Fruit fly (Drosophila melanogaster) whole organism, embryonic: ENCODE results near the gene Targ1.

Experiments used
- ATbp ChIP-seq: fragments of 200-800 bp; sonication (Bioruptor generic); optimal IDR thresholded peaks from 2 replicates; lab custom pipeline; 2017; ENCODE audit warnings: missing biosample characterization, mild to moderate bottlenecking, missing genetic modification characterization, missing genetic modification reagents
- Aef1 ChIP-seq: fragments of 200-800 bp; sonication (Bioruptor generic); IDR thresholded peaks from 3 replicates; pipeline ENCODE4 v1.3.6; 2022; ENCODE audit warnings: missing biosample characterization, missing genetic modification characterization
- Bdp1 ChIP-seq: fragments of 200-800 bp; sonication (Bioruptor generic); optimal IDR thresholded peaks from 3 replicates; lab custom pipeline; 2016; ENCODE audit warnings: missing biosample characterization, missing genetic modification characterization
- C15 ChIP-seq: fragments of 200-800 bp; sonication (Bioruptor generic); IDR thresholded peaks from 3 replicates; pipeline ENCODE4 v1.3.6; 2022; ENCODE audit warnings: missing biosample characterization, missing genetic modification characterization
- CG10209 ChIP-seq: fragments of 200-800 bp; sonication (Bioruptor generic); optimal IDR thresholded peaks from 3 replicates; lab custom pipeline; 2017; ENCODE audit warnings: missing biosample characterization, mild to moderate bottlenecking, missing genetic modification characterization, missing genetic modification reagents
- CG10274 ChIP-seq: fragments of 200-800 bp; sonication (Bioruptor generic); optimal IDR thresholded peaks from 3 replicates; lab custom pipeline; 2017; ENCODE audit warnings: missing biosample characterization, mild to moderate bottlenecking, missing genetic modification characterization
- CG10366 ChIP-seq: fragments of 200-800 bp; sonication (Bioruptor generic); IDR thresholded peaks from 2 replicates; pipeline ENCODE4 v1.3.6; 2022; ENCODE audit warnings: missing biosample characterization, missing genetic modification characterization
- CG10543 ChIP-seq: fragments of 200-800 bp; sonication (Bioruptor generic); optimal IDR thresholded peaks from 3 replicates; lab custom pipeline; 2017; ENCODE audit warnings: missing biosample characterization, mild to moderate bottlenecking, missing genetic modification characterization, moderate library complexity
- CG12236 ChIP-seq: fragments of 200-800 bp; sonication (Bioruptor generic); optimal IDR thresholded peaks from 2 replicates; lab custom pipeline; 2016; ENCODE audit warnings: missing biosample characterization, missing genetic modification characterization
- CG12299 ChIP-seq: fragments of 200-800 bp; sonication (Bioruptor generic); optimal IDR thresholded peaks from 2 replicates; lab custom pipeline; 2018; ENCODE audit warnings: missing biosample characterization, mild to moderate bottlenecking, missing genetic modification characterization
- CG15269 ChIP-seq: fragments of 200-800 bp; sonication (Bioruptor generic); optimal IDR thresholded peaks from 2 replicates; lab custom pipeline; 2018; ENCODE audit warnings: missing biosample characterization, mild to moderate bottlenecking, missing genetic modification characterization, moderate library complexity
- CG18619 ChIP-seq: fragments of 200-800 bp; sonication (Bioruptor generic); optimal IDR thresholded peaks from 3 replicates; lab custom pipeline; 2017; ENCODE audit warnings: missing biosample characterization, mild to moderate bottlenecking, missing genetic modification characterization
- CG31388 ChIP-seq: fragments of 200-800 bp; sonication (Bioruptor generic); optimal IDR thresholded peaks from 2 replicates; lab custom pipeline; 2016; ENCODE audit warnings: missing biosample characterization, missing genetic modification characterization
- CG3726 ChIP-seq: fragments of 200-800 bp; sonication (Bioruptor generic); IDR thresholded peaks from 3 replicates; pipeline ENCODE4, ENCODE4 v1.3.6; 2022; ENCODE audit warnings: missing biosample characterization, missing genetic modification characterization
- CG42726 ChIP-seq: fragments of 200-800 bp; sonication (Bioruptor generic); IDR thresholded peaks from 2 replicates; pipeline ENCODE4 v1.3.6; 2022; ENCODE audit warnings: missing biosample characterization, missing genetic modification characterization; ENCODE audit not compliant: partially characterized antibody
- CG4282 ChIP-seq: fragments of 200-800 bp; sonication (Bioruptor generic); optimal IDR thresholded peaks from 2 replicates; lab custom pipeline; 2016; ENCODE audit warnings: missing biosample characterization, missing genetic modification characterization
- CG43689 ChIP-seq: fragments of 200-800 bp; sonication (Bioruptor generic); IDR thresholded peaks from 2 replicates; pipeline ENCODE4 v1.3.6; 2022; ENCODE audit warnings: missing biosample characterization, missing genetic modification characterization
- CG4854 ChIP-seq: fragments of 200-800 bp; sonication (Bioruptor generic); optimal IDR thresholded peaks from 2 replicates; lab custom pipeline; 2016; ENCODE audit warnings: missing biosample characterization, missing genetic modification characterization, inconsistent platforms
- CG6689 ChIP-seq: fragments of 200-800 bp; sonication (Bioruptor generic); IDR thresholded peaks from 2 replicates; pipeline ENCODE4 v1.3.6; 2022; ENCODE audit warnings: missing biosample characterization, missing genetic modification characterization
- CG6813 ChIP-seq: fragments of 200-800 bp; sonication (Bioruptor generic); optimal IDR thresholded peaks from 2 replicates; lab custom pipeline; 2017; ENCODE audit warnings: missing biosample characterization, missing genetic modification characterization, mild to moderate bottlenecking, moderate library complexity, missing genetic modification reagents
- CG8290 ChIP-seq, 3 experiments: fragments of 200-800 bp; sonication (Bioruptor generic); optimal IDR thresholded peaks; 2 replicates each; lab custom pipeline; 2016 to 2019; ENCODE audit warnings: missing biosample characterization in 3 of 3, missing genetic modification characterization in 3 of 3, mild to moderate bottlenecking in 2 of 3, moderate library complexity in 1 of 3
- CG8765 ChIP-seq: fragments of 200-800 bp; sonication (Bioruptor generic); IDR thresholded peaks from 2 replicates; pipeline ENCODE4 v1.3.6; 2022; ENCODE audit warnings: missing biosample characterization, missing genetic modification characterization
- Dip3 ChIP-seq: fragments of 200-800 bp; sonication (Bioruptor generic); optimal IDR thresholded peaks from 3 replicates; lab custom pipeline; 2016; ENCODE audit warnings: missing biosample characterization, missing genetic modification characterization
- Ets97D ChIP-seq: fragments of 200-800 bp; sonication (Bioruptor generic); optimal IDR thresholded peaks from 3 replicates; lab custom pipeline; 2016; ENCODE audit warnings: missing biosample characterization, missing genetic modification characterization
- Gsc ChIP-seq: fragments of 200-800 bp; sonication (Bioruptor generic); IDR thresholded peaks from 2 replicates; pipeline ENCODE4 v1.3.6; 2022; ENCODE audit warnings: missing biosample characterization, missing genetic modification characterization
- Mad ChIP-seq: fragments of 200-800 bp; sonication (Bioruptor generic); optimal IDR thresholded peaks from 2 replicates; lab custom pipeline; 2016; ENCODE audit warnings: missing biosample characterization, missing genetic modification characterization
- Poxn ChIP-seq: fragments of 200-800 bp; sonication (Bioruptor generic); IDR thresholded peaks from 2 replicates; pipeline ENCODE4 v1.3.6; 2022; ENCODE audit warnings: missing biosample characterization, missing genetic modification characterization
- Ravus ChIP-seq: fragments of 200-800 bp; sonication (Bioruptor generic); IDR thresholded peaks from 2 replicates; pipeline ENCODE4 v1.3.6; 2022; ENCODE audit warnings: missing biosample characterization, missing genetic modification characterization
- Ssrp ChIP-seq: fragments of 200-800 bp; sonication (Bioruptor generic); optimal IDR thresholded peaks from 2 replicates; lab custom pipeline; 2018; ENCODE audit warnings: missing biosample characterization, mild to moderate bottlenecking, missing genetic modification characterization, moderate library complexity
- Tbp ChIP-seq: fragments of >200 bp; optimal IDR thresholded peaks from 2 replicates; lab custom pipeline; 2018; ENCODE audit warnings: missing biosample characterization, missing genetic modification characterization
- abd-A ChIP-seq: fragments of 200-800 bp; sonication (Bioruptor generic); optimal IDR thresholded peaks from 3 replicates; lab custom pipeline; 2019; ENCODE audit warnings: missing biosample characterization, mild to moderate bottlenecking, missing genetic modification characterization, moderate library complexity
- bab2 ChIP-seq: fragments of 200-800 bp; sonication (Bioruptor generic); optimal IDR thresholded peaks from 2 replicates; lab custom pipeline; 2016; ENCODE audit warnings: missing biosample characterization, missing genetic modification characterization
- bigmax ChIP-seq: fragments of 200-800 bp; sonication (Bioruptor generic); optimal IDR thresholded peaks from 2 replicates; lab custom pipeline; 2018; ENCODE audit warnings: missing biosample characterization, mild to moderate bottlenecking, missing genetic modification characterization
- caup ChIP-seq: fragments of 200-800 bp; sonication (Bioruptor generic); optimal IDR thresholded peaks from 3 replicates; lab custom pipeline; 2017; ENCODE audit warnings: missing biosample characterization, mild to moderate bottlenecking, missing genetic modification characterization, moderate library complexity; ENCODE audit not compliant: severe bottlenecking
- danr ChIP-seq: fragments of 200-800 bp; sonication (Bioruptor generic); IDR thresholded peaks from 2 replicates; pipeline ENCODE4 v1.3.6; 2022; ENCODE audit warnings: missing biosample characterization, missing genetic modification characterization
- disco-r ChIP-seq: fragments of 200-800 bp; sonication (Bioruptor generic); optimal IDR thresholded peaks from 2 replicates; lab custom pipeline; 2016; ENCODE audit warnings: missing biosample characterization, missing genetic modification characterization
- grau ChIP-seq: fragments of 200-800 bp; optimal IDR thresholded peaks from 3 replicates; lab custom pipeline; 2019; ENCODE audit warnings: missing biosample characterization, mild to moderate bottlenecking, missing genetic modification characterization, moderate library complexity
- inv ChIP-seq: fragments of 200-800 bp; sonication (Bioruptor generic); IDR thresholded peaks from 2 replicates; pipeline ENCODE4 v1.3.6; 2022; ENCODE audit warnings: missing biosample characterization, missing genetic modification characterization; ENCODE audit not compliant: partially characterized antibody
- kay ChIP-seq: fragments of 200-800 bp; sonication (Bioruptor generic); optimal IDR thresholded peaks from 2 replicates; lab custom pipeline; 2016; ENCODE audit warnings: missing biosample characterization, missing genetic modification characterization
- nmo ChIP-seq: fragments of 200-800 bp; sonication (Bioruptor generic); optimal IDR thresholded peaks from 2 replicates; lab custom pipeline; 2018; ENCODE audit warnings: missing biosample characterization, mild to moderate bottlenecking, missing genetic modification characterization, moderate library complexity
- pzg ChIP-seq: fragments of 200-800 bp; sonication (Bioruptor generic); optimal IDR thresholded peaks from 3 replicates; lab custom pipeline; 2018; ENCODE audit warnings: missing biosample characterization, mild to moderate bottlenecking, missing genetic modification characterization, moderate library complexity
- row ChIP-seq: fragments of 200-800 bp; sonication (Bioruptor generic); IDR thresholded peaks from 3 replicates; pipeline ENCODE4 v1.3.6; 2022; ENCODE audit warnings: missing biosample characterization, missing genetic modification characterization
- sim ChIP-seq: fragments of 200-800 bp; sonication (Bioruptor generic); IDR thresholded peaks from 2 replicates; pipeline ENCODE4 v1.3.6; 2022; ENCODE audit warnings: missing biosample characterization, missing genetic modification characterization
- slp2 ChIP-seq: fragments of 200-800 bp; sonication (Bioruptor generic); optimal IDR thresholded peaks from 2 replicates; lab custom pipeline; 2016; ENCODE audit warnings: missing biosample characterization, missing genetic modification characterization
- stc ChIP-seq: fragments of 200-800 bp; sonication (Bioruptor generic); IDR thresholded peaks from 2 replicates; pipeline ENCODE4 v1.3.6; 2022; ENCODE audit warnings: missing biosample characterization, missing genetic modification characterization
- tgo ChIP-seq: fragments of 200-800 bp; sonication (Bioruptor generic); IDR thresholded peaks from 3 replicates; pipeline ENCODE4 v1.3.6; 2022; ENCODE audit warnings: missing biosample characterization, missing genetic modification characterization
- trem ChIP-seq: fragments of 200-800 bp; optimal IDR thresholded peaks from 3 replicates; lab custom pipeline; 2019; ENCODE audit warnings: missing biosample characterization, mild to moderate bottlenecking, missing genetic modification characterization, moderate library complexity
- trh ChIP-seq: fragments of 200-800 bp; sonication (Bioruptor generic); optimal IDR thresholded peaks from 2 replicates; lab custom pipeline; 2016; ENCODE audit warnings: missing biosample characterization, missing genetic modification characterization
- tup ChIP-seq: fragments of 200-800 bp; sonication (Bioruptor generic); optimal IDR thresholded peaks from 2 replicates; lab custom pipeline; 2016; ENCODE audit warnings: missing biosample characterization, mild to moderate bottlenecking, missing genetic modification characterization, moderate library complexity
- unc-4 ChIP-seq: fragments of 200-800 bp; sonication (Bioruptor generic); IDR thresholded peaks from 2 replicates; pipeline ENCODE4 v1.3.6; 2022; ENCODE audit warnings: missing biosample characterization, missing genetic modification characterization; ENCODE audit not compliant: partially characterized antibody
- wek ChIP-seq: fragments of 200-800 bp; sonication (Bioruptor generic); optimal IDR thresholded peaks from 3 replicates; lab custom pipeline; 2018; ENCODE audit warnings: missing biosample characterization, mild to moderate bottlenecking, missing genetic modification characterization, moderate library complexity

Targ1 gene

DNA sequence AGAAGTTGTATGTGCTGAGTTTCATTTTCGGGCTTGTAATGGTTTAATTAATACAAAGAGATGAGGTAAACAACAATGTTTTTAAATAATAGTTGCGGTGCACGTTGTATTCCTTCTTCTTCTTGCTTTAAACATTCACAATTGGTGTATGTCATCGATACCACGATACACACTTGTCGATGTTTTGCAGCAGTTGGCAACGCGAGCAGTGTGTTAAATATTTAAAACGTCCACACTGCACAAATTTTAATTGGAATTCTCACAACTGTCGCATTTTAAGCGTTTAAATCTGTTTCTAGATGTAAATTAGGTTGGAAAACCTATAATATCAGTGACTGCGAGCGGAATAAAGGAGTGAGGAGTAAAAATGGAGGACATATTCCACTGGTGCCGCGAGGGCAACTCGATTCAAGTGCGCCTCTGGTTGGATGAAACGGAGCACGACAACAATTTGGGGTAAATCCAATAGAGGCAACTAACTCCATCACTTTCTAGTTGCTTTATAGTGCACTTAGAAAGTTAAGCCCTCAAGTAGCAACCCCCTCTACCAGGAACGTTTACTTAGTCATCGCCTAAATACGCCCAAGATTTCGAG, 14.1 kb upstream of the Targ1 start, which contains the start of the genes Trmt112 and Ilk (continued):
- TF ChIP-seq Tbp (GFP tag; lab: Kevin White, UChicago) (no peak), Mad (GFP tag; lab: Kevin White, UChicago) (no peak), Poxn (GFP tag; lab: Robert Waterston, UW) (no peak), ATbp (GFP tag; lab: Kevin White, UChicago) (no peak), danr (GFP tag; lab: Robert Waterston, UW) (no peak), C15 (GFP tag; lab: Robert Waterston, UW) (no peak), trem (tag; lab: Kevin White, UChicago) (peak; percentile 37), caup (GFP tag; lab: Kevin White, UChicago) (no peak), CG42726 (GFP tag; lab: Robert Waterston, UW) (peak; percentile 89), nmo (GFP tag; lab: Kevin White, UChicago) (peak; percentile 60), Ets97D (GFP tag; lab: Kevin White, UChicago) (peak; percentile 83), CG4854 (GFP tag; lab: Kevin White, UChicago) (peak; percentile 98), CG12236 (GFP tag; lab: Kevin White, UChicago) (no peak), CG10543 (GFP tag; lab: Kevin White, UChicago) (no peak), disco-r (GFP tag; lab: Kevin White, UChicago) (no peak), wek (GFP tag; lab: Kevin White, UChicago) (no peak), CG31388 (no peak), grau (tag; lab: Kevin White, UChicago) (no peak), slp2 (GFP tag; lab: Kevin White, UChicago) (no peak), Aef1 (GFP tag; lab: Robert Waterston, UW) (no peak), Dip3 (no peak), CG6813 (GFP tag; lab: Kevin White, UChicago) (no peak), Gsc (no peak), Ssrp (tag; lab: Kevin White, UChicago) (no peak), trh (GFP tag; lab: Kevin White, UChicago) (no peak), CG4282 (GFP tag; lab: Kevin White, UChicago) (peak; percentile 5), CG18619 (no peak), CG3726 (GFP tag; lab: Robert Waterston, UW) (no peak), Ravus (GFP tag; lab: Robert Waterston, UW) (no peak), inv (GFP tag; lab: Robert Waterston, UW) (peak; percentile 81), CG15269 (tag; lab: Kevin White, UChicago) (no peak), CG8290 (GFP tag; optimal IDR thresholded peaks at IDR 0.05; lab: Kevin White, UChicago) (no peak), CG8290 (tag; optimal IDR thresholded peaks at IDR 0.05; lab: Kevin White, UChicago) (no peak), CG10209 (GFP tag; lab: Kevin White, UChicago) (no peak), sim (GFP tag; lab: Robert Waterston, UW) (no peak), kay (GFP tag; lab: Kevin White, UChicago) (peak; percentile 44), Bdp1 (no peak), unc-4 (GFP tag; lab: Robert Waterston, UW) (peak; percentile 78), CG10274 (no peak), CG10366 (GFP tag; lab: Robert Waterston, UW) (no peak), bab2 (GFP tag; lab: Kevin White, UChicago) (no peak), tgo (GFP tag; lab: Robert Waterston, UW) (no peak), bigmax (GFP tag; lab: Kevin White, UChicago) (no peak), CG43689 (GFP tag; lab: Robert Waterston, UW) (no peak), stc (GFP tag; lab: Robert Waterston, UW) (no peak), tup (GFP tag; lab: Kevin White, UChicago) (no peak), CG12299 (no peak), CG8765 (GFP tag; lab: Robert Waterston, UW) (no peak), CG6689 (GFP tag; lab: Robert Waterston, UW) (no peak), pzg (GFP tag; lab: Kevin White, UChicago) (peak; percentile 97), abd-A (tag; lab: Kevin White, UChicago) (no peak), row (GFP tag; lab: Robert Waterston, UW) (peak; percentile 38; the same call in 1 of the 3 replicates)
